Worm (Caenorhabditis elegans): Measurements from ENCODE around the gene flp-28.

The flp-28 gene

DNA sequence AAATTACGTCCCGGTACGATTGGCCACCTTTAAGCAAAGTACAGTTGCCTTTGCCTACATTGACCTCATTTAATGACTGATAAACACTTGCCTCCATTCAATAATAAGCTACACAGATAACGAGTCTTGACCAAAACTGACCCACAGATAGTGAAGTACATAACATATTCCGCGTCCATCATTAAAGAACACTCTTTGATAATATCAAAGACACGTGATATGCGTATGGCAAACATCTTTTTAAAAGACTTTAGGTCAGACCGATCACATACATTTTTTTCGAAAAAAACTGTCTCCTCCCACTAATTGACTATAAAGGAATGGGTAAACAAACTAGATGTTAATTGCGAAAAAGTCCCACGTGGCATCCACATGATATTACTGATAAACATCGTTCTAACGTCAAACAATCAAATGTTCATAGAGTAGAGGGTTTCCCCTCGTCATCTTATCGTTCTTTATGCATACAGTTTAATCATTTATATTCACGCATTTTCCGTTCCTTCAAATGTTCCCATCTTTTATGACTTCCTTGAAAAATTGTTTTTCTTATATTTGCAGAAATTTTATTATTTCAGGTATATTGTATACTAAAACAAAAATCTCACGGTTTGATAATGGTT is 3.6 kb downstream of the flp-28 start, which contains the start of gene W07E11.1:
TSS of gene W07E11.1 (plus strand) at position 573 of the 623 bp plus-strand sequence.
- TF ChIP-seq nhr-129 (tag; optimal IDR thresholded peaks at IDR 0.05) = peak; percentile 21
- peak in 1 of 2 experiments; percentile 20 for TF ChIP-seq mdl-1 (tag; optimal IDR thresholded peaks at IDR 0.05)
- no peak for TF ChIP-seq snpc-4 (tag; optimal IDR thresholded peaks at IDR 0.05)
- TF ChIP-seq Y55F3AM.14 (GFP tag; optimal IDR thresholded peaks at IDR 0.05) = no peak
- TF ChIP-seq nhr-25 (tag; optimal IDR thresholded peaks at IDR 0.05) = no peak
- peak; percentile 85 for TF ChIP-seq sma-9 (GFP tag; optimal IDR thresholded peaks at IDR 0.05)
- TF ChIP-seq sma-9 (tag; optimal IDR thresholded peaks at IDR 0.05) = no peak
- peak in 1 of 2 experiments; percentile 21 for TF ChIP-seq lsy-2 (tag; optimal IDR thresholded peaks at IDR 0.05)
- TF ChIP-seq nhr-77 (tag; optimal IDR thresholded peaks at IDR 0.05) = no peak
- TF ChIP-seq ama-1 (optimal IDR thresholded peaks at IDR 0.05) = no peak
- no peak for TF ChIP-seq nhr-23 (tag; optimal IDR thresholded peaks at IDR 0.05)
- TF ChIP-seq nhr-21 (tag; optimal IDR thresholded peaks at IDR 0.05) = peak; percentile 63
- peak; percentile 73 for TF ChIP-seq sma-3 (GFP tag; optimal IDR thresholded peaks at IDR 0.05)
- TF ChIP-seq gmeb-1 (tag; optimal IDR thresholded peaks at IDR 0.05) = peak; percentile 40
- no peak for TF ChIP-seq nhr-237 (tag; optimal IDR thresholded peaks at IDR 0.05)
- no peak for TF ChIP-seq unc-62 (GFP tag; optimal IDR thresholded peaks at IDR 0.05)
- no peak for TF ChIP-seq lin-13 (GFP tag; optimal IDR thresholded peaks at IDR 0.05)
- TF ChIP-seq skn-1 (tag; optimal IDR thresholded peaks at IDR 0.05) = no peak
- peak; percentile 79 for TF ChIP-seq crh-2 (tag; optimal IDR thresholded peaks at IDR 0.05)
- TF ChIP-seq elt-3 (tag; optimal IDR thresholded peaks at IDR 0.05) = no peak
- TF ChIP-seq fos-1 (tag; optimal IDR thresholded peaks at IDR 0.05) = peak; percentile 39
- TF ChIP-seq F13H6.1 (tag; optimal IDR thresholded peaks at IDR 0.05) = peak; percentile 87
- TF ChIP-seq mbf-1 (tag; optimal IDR thresholded peaks at IDR 0.05) = no peak
- no peak for TF ChIP-seq C34F6.9 (tag; optimal IDR thresholded peaks at IDR 0.05)
- TF ChIP-seq R02D3.7 (tag; optimal IDR thresholded peaks at IDR 0.05) = no peak
- no peak for TF ChIP-seq sem-4 (tag; optimal IDR thresholded peaks at IDR 0.05)

DNA sequence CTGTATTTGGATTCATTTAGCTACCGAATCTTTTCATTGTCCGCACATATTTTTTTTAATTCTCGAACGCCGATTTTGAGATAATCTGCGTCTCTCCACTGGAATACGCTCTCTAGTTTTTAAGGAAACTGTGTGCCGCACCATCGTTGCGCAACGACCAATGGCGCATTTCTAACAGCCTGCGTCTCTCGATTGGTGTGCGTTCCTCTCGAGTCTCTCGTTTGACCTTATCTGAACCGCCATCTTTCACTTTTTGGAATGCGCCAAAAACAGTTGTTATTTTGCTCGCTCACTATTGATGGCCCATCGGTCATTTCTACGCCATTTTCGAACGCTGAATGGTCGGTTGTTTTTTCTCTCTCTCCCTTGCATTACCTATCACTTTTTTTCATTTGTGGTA is 4.5 kb downstream of the flp-28 start:
- TF ChIP-seq ceh-16 (tag; optimal IDR thresholded peaks at IDR 0.05) (peak; percentile 18), mbf-1 (tag; optimal IDR thresholded peaks at IDR 0.05) (no peak)

DNA sequence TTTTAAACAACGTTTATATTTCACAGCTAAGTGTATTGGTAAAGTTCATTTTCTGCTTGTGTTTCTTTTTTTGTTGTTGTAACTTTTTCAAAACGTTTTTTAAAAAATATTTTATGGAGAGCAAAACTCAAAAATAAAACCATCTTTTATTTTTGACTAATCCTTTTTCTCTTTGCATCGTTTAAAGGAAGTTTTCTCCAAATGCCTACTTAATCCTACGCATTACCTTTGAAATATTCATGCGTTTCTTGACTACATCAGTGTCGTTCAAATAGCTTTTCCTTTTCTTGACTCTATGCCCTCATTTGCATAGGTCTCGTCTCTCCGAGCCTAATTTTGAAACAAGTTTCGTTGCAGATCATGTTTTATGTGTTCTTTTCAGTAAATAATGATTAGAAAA is 6.7 kb downstream of the flp-28 start:
- TF ChIP-seq ama-1 (optimal IDR thresholded peaks at IDR 0.05) (no peak), ztf-1 (GFP tag; conservative IDR thresholded peaks at IDR 0.05) (no peak), fos-1 (tag; optimal IDR thresholded peaks at IDR 0.05) (no peak), mab-5 (tag; optimal IDR thresholded peaks at IDR 0.05) (peak; percentile 58), ZK546.5 (tag; optimal IDR thresholded peaks at IDR 0.05) (no peak), nhr-25 (tag; optimal IDR thresholded peaks at IDR 0.05) (no peak), dmd-4 (tag; optimal IDR thresholded peaks at IDR 0.05) (no peak), blmp-1 (tag; optimal IDR thresholded peaks at IDR 0.05; ENCODE audit: insufficient read depth) (no peak), egl-27 (tag; optimal IDR thresholded peaks at IDR 0.05) (no peak), elt-3 (tag; optimal IDR thresholded peaks at IDR 0.05) (no peak), unc-55 (GFP tag; optimal IDR thresholded peaks at IDR 0.05) (peak; percentile 92), lin-13 (GFP tag; optimal IDR thresholded peaks at IDR 0.05) (no peak), skn-1 (tag; optimal IDR thresholded peaks at IDR 0.05) (no peak), nhr-11 (tag; optimal IDR thresholded peaks at IDR 0.05) (no peak), R02D3.7 (tag; optimal IDR thresholded peaks at IDR 0.05) (no peak), sma-3 (GFP tag; optimal IDR thresholded peaks at IDR 0.05) (no peak), mbf-1 (tag; optimal IDR thresholded peaks at IDR 0.05) (no peak)

DNA sequence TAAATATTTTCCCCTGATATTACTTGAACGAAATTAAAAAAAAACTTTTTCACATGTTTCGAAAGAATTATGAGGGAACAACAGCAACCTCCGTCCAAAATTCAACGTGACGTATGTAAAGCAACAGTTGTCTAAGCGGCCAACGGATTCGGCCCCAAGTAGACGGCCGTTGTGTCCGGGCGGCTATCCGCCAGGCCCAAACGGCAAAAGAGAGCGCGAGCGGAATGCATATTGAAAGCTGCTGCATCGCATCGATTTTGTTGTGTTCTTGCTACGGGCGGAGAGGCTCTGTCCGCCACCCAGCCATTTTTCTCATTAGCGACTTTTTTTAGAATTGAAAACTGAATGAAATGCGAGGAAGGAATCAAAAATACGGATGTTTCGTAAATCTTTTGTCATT is 8.5 kb downstream of the flp-28 start:
- TF ChIP-seq unc-55 (GFP tag; optimal IDR thresholded peaks at IDR 0.05) (peak; percentile 36), mbf-1 (tag; optimal IDR thresholded peaks at IDR 0.05) (no peak)

DNA sequence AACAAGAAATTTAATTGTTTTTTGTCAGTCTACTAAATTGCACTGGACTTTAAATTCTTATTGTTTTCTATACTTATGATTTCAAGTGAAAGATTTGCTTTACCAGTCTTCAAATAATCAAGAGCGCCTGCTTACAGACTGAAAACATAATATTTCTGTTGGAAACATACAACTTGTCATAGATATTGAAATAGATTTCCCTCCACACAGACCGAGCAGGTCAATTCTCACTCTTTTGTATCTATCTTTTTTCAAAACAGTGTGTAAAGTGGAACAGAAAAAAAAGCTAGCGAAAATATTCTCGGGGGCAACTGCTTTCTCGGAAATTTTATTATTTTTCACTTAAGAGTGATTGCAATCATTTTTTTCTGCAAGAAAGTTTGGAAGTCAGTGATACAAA is 9.1 kb downstream of the flp-28 start:
- TF ChIP-seq snpc-4 (tag; optimal IDR thresholded peaks at IDR 0.05) (no peak), egl-27 (tag; optimal IDR thresholded peaks at IDR 0.05) (peak; percentile 29)
